Worm (Caenorhabditis elegans): ENCODE results near the gene lsm-1.

- no peak for TF ChIP-seq ztf-11 (tag; optimal IDR thresholded peaks at IDR 0.05)
- TF ChIP-seq elt-3 (tag; optimal IDR thresholded peaks at IDR 0.05) = no peak
- no peak for TF ChIP-seq nhr-237 (tag; optimal IDR thresholded peaks at IDR 0.05)
- no peak for TF ChIP-seq zip-8 (tag; optimal IDR thresholded peaks at IDR 0.05)
Observed at ce11 chrII:11176441-11176840, 49.7 kb downstream of the lsm-1 start.

Data from whole organism, mixed stage, embryonic.